Fruit fly (Drosophila melanogaster) whole organism, embryonic: Measurements from ENCODE around the gene Unc-115a.
A peak's percentile ranks its signal among the peaks of the same experiment; 100 is the strongest.

Source experiments
- Bteb2 ChIP-seq: fragments of 200-800 bp; sonication (Bioruptor generic); optimal IDR thresholded peaks from 2 replicates; lab custom pipeline; 2016; ENCODE audit warnings: missing biosample characterization, missing genetic modification characterization
- CG12071 ChIP-seq: fragments of 200-800 bp; sonication (Bioruptor generic); optimal IDR thresholded peaks from 3 replicates; lab custom pipeline; 2018; ENCODE audit warnings: missing biosample characterization, mild to moderate bottlenecking, missing genetic modification characterization
- CG12236 ChIP-seq: fragments of 200-800 bp; sonication (Bioruptor generic); optimal IDR thresholded peaks from 2 replicates; lab custom pipeline; 2016; ENCODE audit warnings: missing biosample characterization, missing genetic modification characterization
- CG1233 ChIP-seq: fragments of 200-800 bp; sonication (Bioruptor generic); optimal IDR thresholded peaks from 4 replicates; lab custom pipeline; 2018; ENCODE audit warnings: missing biosample characterization, mild to moderate bottlenecking, missing genetic modification characterization
- CG13287 ChIP-seq: fragments of 200-800 bp; sonication (Bioruptor generic); IDR thresholded peaks from 2 replicates; pipeline ENCODE4 v1.3.6; 2022; ENCODE audit warnings: missing biosample characterization, missing genetic modification characterization; ENCODE audit not compliant: partially characterized antibody
- CG13894 ChIP-seq: fragments of 200-800 bp; sonication (Bioruptor generic); optimal IDR thresholded peaks from 3 replicates; lab custom pipeline; 2018; ENCODE audit warnings: missing biosample characterization, mild to moderate bottlenecking, missing genetic modification characterization, moderate library complexity
- CG1602 ChIP-seq: fragments of 200-800 bp; sonication (Bioruptor generic); optimal IDR thresholded peaks from 3 replicates; lab custom pipeline; 2016; ENCODE audit warnings: missing biosample characterization, missing genetic modification characterization
- CG16813 ChIP-seq: fragments of 200-800 bp; sonication (Bioruptor generic); IDR thresholded peaks from 3 replicates; pipeline ENCODE4 v1.3.6; 2022; ENCODE audit warnings: missing biosample characterization, missing genetic modification characterization; ENCODE audit not compliant: partially characterized antibody
- CG1832 ChIP-seq: fragments of 200-800 bp; sonication (Bioruptor generic); optimal IDR thresholded peaks from 2 replicates; lab custom pipeline; 2017; ENCODE audit warnings: missing biosample characterization, mild to moderate bottlenecking, missing genetic modification characterization, inconsistent platforms
- CG2202 ChIP-seq: fragments of 200-800 bp; sonication (Bioruptor generic); optimal IDR thresholded peaks from 2 replicates; lab custom pipeline; 2018; ENCODE audit warnings: missing biosample characterization, mild to moderate bottlenecking, missing genetic modification characterization
- CG30431 ChIP-seq: fragments of 200-800 bp; sonication (Bioruptor generic); optimal IDR thresholded peaks from 2 replicates; lab custom pipeline; 2017; ENCODE audit warnings: missing biosample characterization, missing genetic modification characterization
- CG3281 ChIP-seq: fragments of 200-800 bp; sonication (Bioruptor generic); optimal IDR thresholded peaks from 3 replicates; lab custom pipeline; 2017; ENCODE audit warnings: missing biosample characterization, mild to moderate bottlenecking, missing genetic modification characterization
- CG34422 ChIP-seq: fragments of 200-800 bp; sonication (Bioruptor generic); IDR thresholded peaks from 3 replicates; pipeline ENCODE4 v1.3.6; 2022; ENCODE audit warnings: missing biosample characterization, missing genetic modification characterization
- CG4328 ChIP-seq: fragments of 200-800 bp; sonication (Bioruptor generic); optimal IDR thresholded peaks from 3 replicates; lab custom pipeline; 2017; ENCODE audit warnings: missing biosample characterization, missing genetic modification reagents, missing genetic modification characterization
- CG4854 ChIP-seq: fragments of 200-800 bp; sonication (Bioruptor generic); optimal IDR thresholded peaks from 2 replicates; lab custom pipeline; 2016; ENCODE audit warnings: missing biosample characterization, missing genetic modification characterization, inconsistent platforms
- CG6765 ChIP-seq: fragments of 200-800 bp; sonication (Bioruptor generic); optimal IDR thresholded peaks from 3 replicates; lab custom pipeline; 2017; ENCODE audit warnings: missing biosample characterization, mild to moderate bottlenecking, missing genetic modification characterization
- CG7372 ChIP-seq: fragments of 200-800 bp; sonication (Bioruptor generic); IDR thresholded peaks from 2 replicates; pipeline ENCODE4 v1.3.6; 2022; ENCODE audit warnings: missing biosample characterization, missing genetic modification characterization
- CG9215 ChIP-seq: fragments of 200-800 bp; sonication (Bioruptor generic); IDR thresholded peaks from 2 replicates; pipeline ENCODE4 v1.3.6; 2022; ENCODE audit warnings: missing biosample characterization, missing genetic modification characterization
- CHES-1-like ChIP-seq: fragments of 200-800 bp; sonication (Bioruptor generic); optimal IDR thresholded peaks from 2 replicates; lab custom pipeline; 2016; ENCODE audit warnings: missing biosample characterization, missing genetic modification characterization
- Chrac-16 ChIP-seq: fragments of 200-800 bp; sonication (Bioruptor generic); optimal IDR thresholded peaks from 3 replicates; lab custom pipeline; 2016; ENCODE audit warnings: missing biosample characterization, missing genetic modification characterization
- Dref ChIP-seq: fragments of 200-800 bp; sonication (Bioruptor generic); IDR thresholded peaks from 2 replicates; pipeline ENCODE4 v1.3.6; 2022; ENCODE audit warnings: missing biosample characterization, missing genetic modification characterization
- Ets97D ChIP-seq: fragments of 200-800 bp; sonication (Bioruptor generic); optimal IDR thresholded peaks from 3 replicates; lab custom pipeline; 2016; ENCODE audit warnings: missing biosample characterization, missing genetic modification characterization
- Hand ChIP-seq: fragments of 200-800 bp; sonication (Bioruptor generic); optimal IDR thresholded peaks from 2 replicates; lab custom pipeline; 2017; ENCODE audit warnings: mild to moderate bottlenecking, missing biosample characterization, missing genetic modification reagents, missing genetic modification characterization
- HmgZ ChIP-seq: fragments of 200-800 bp; sonication (Bioruptor generic); optimal IDR thresholded peaks from 2 replicates; lab custom pipeline; 2018; ENCODE audit warnings: missing biosample characterization, mild to moderate bottlenecking, missing genetic modification characterization
- Hr3 ChIP-seq: fragments of 200-800 bp; sonication (Bioruptor generic); optimal IDR thresholded peaks from 3 replicates; lab custom pipeline; 2016; ENCODE audit warnings: missing biosample characterization, missing genetic modification characterization
- Mad ChIP-seq: fragments of 200-800 bp; sonication (Bioruptor generic); optimal IDR thresholded peaks from 2 replicates; lab custom pipeline; 2016; ENCODE audit warnings: missing biosample characterization, missing genetic modification characterization
- Med ChIP-seq: fragments of 200-800 bp; sonication (Bioruptor generic); peaks from one replicate; lab custom pipeline; 2016; ENCODE audit warnings: missing biosample characterization, missing genetic modification characterization, mild to moderate bottlenecking, inconsistent platforms, moderate library complexity
- NFAT ChIP-seq: fragments of 200-800 bp; sonication (Bioruptor generic); IDR thresholded peaks from 2 replicates; pipeline ENCODE4 v1.3.6; 2022; ENCODE audit warnings: missing biosample characterization, missing genetic modification characterization
- Sin3A ChIP-seq: fragments of >200 bp; optimal IDR thresholded peaks from 2 replicates; lab custom pipeline; 2018
- cad ChIP-seq: fragments of >200 bp; optimal IDR thresholded peaks from 2 replicates; lab custom pipeline; 2017; ENCODE audit warnings: missing biosample characterization, missing genetic modification characterization
- cwo ChIP-seq: fragments of 200-800 bp; sonication (Bioruptor generic); optimal IDR thresholded peaks from 3 replicates; lab custom pipeline; 2017; ENCODE audit warnings: missing biosample characterization, missing genetic modification characterization, mild to moderate bottlenecking, moderate library complexity, missing genetic modification reagents
- danr ChIP-seq: fragments of 200-800 bp; sonication (Bioruptor generic); IDR thresholded peaks from 2 replicates; pipeline ENCODE4 v1.3.6; 2022; ENCODE audit warnings: missing biosample characterization, missing genetic modification characterization
- dm ChIP-seq: fragments of 200-800 bp; sonication (Bioruptor generic); optimal IDR thresholded peaks from 3 replicates; lab custom pipeline; 2016; ENCODE audit warnings: missing biosample characterization, missing genetic modification characterization
- eve ChIP-seq, 2 experiments: fragments of >200 bp; optimal IDR thresholded peaks; 2 replicates each; lab custom pipeline; 2017; ENCODE audit warnings: missing biosample characterization in 2 of 2, missing genetic modification characterization in 2 of 2
- fd102C ChIP-seq: fragments of 200-800 bp; sonication (Bioruptor generic); optimal IDR thresholded peaks from 2 replicates; lab custom pipeline; 2018; ENCODE audit warnings: missing biosample characterization, mild to moderate bottlenecking, missing genetic modification characterization, moderate library complexity
- gcm2 ChIP-seq: fragments of 200-800 bp; sonication (Bioruptor generic); optimal IDR thresholded peaks from 2 replicates; lab custom pipeline; 2016; ENCODE audit warnings: missing biosample characterization, missing genetic modification characterization
- gsb-n ChIP-seq: fragments of 200-800 bp; sonication (Bioruptor generic); optimal IDR thresholded peaks from 3 replicates; lab custom pipeline; 2018; ENCODE audit warnings: missing biosample characterization, mild to moderate bottlenecking, missing genetic modification characterization
- insv ChIP-seq, 2 experiments: fragments of 200-800 bp; sonication (Bioruptor generic); optimal IDR thresholded peaks; 3 replicates each; lab custom pipeline; 2016 to 2018; ENCODE audit warnings: missing biosample characterization in 2 of 2, missing genetic modification characterization in 2 of 2
- inv ChIP-seq: fragments of 200-800 bp; sonication (Bioruptor generic); IDR thresholded peaks from 2 replicates; pipeline ENCODE4 v1.3.6; 2022; ENCODE audit warnings: missing biosample characterization, missing genetic modification characterization; ENCODE audit not compliant: partially characterized antibody
- knrl ChIP-seq: fragments of 200-800 bp; sonication (Bioruptor generic); IDR thresholded peaks from 3 replicates; pipeline ENCODE4 v1.3.6; 2022; ENCODE audit warnings: missing biosample characterization, missing genetic modification characterization; ENCODE audit not compliant: partially characterized antibody
- nerfin-1 ChIP-seq: fragments of 200-800 bp; sonication (Bioruptor generic); optimal IDR thresholded peaks from 3 replicates; lab custom pipeline; 2019; ENCODE audit warnings: missing biosample characterization, mild to moderate bottlenecking, missing genetic modification characterization, moderate library complexity
- nerfin-2 ChIP-seq: fragments of 200-800 bp; sonication (Bioruptor generic); IDR thresholded peaks from 2 replicates; pipeline ENCODE4 v1.3.6; 2022; ENCODE audit warnings: missing biosample characterization, missing genetic modification characterization; ENCODE audit not compliant: partially characterized antibody
- onecut ChIP-seq: fragments of 200-800 bp; sonication (Bioruptor generic); IDR thresholded peaks from 2 replicates; pipeline ENCODE4 v1.3.6; 2022; ENCODE audit warnings: missing biosample characterization, missing genetic modification characterization
- pzg ChIP-seq: fragments of 200-800 bp; sonication (Bioruptor generic); optimal IDR thresholded peaks from 3 replicates; lab custom pipeline; 2018; ENCODE audit warnings: missing biosample characterization, mild to moderate bottlenecking, missing genetic modification characterization, moderate library complexity
- shn ChIP-seq: fragments of 200-800 bp; sonication (Bioruptor generic); optimal IDR thresholded peaks from 3 replicates; lab custom pipeline; 2016; ENCODE audit warnings: missing biosample characterization, missing genetic modification characterization
- slou ChIP-seq: fragments of 200-800 bp; sonication (Bioruptor generic); optimal IDR thresholded peaks from 3 replicates; lab custom pipeline; 2016; ENCODE audit warnings: missing biosample characterization, missing genetic modification characterization
- toy ChIP-seq: fragments of 200-800 bp; sonication (Bioruptor generic); IDR thresholded peaks from 2 replicates; pipeline ENCODE4 v1.3.6; 2022; ENCODE audit warnings: missing biosample characterization, missing genetic modification characterization
- trem ChIP-seq: fragments of 200-800 bp; optimal IDR thresholded peaks from 3 replicates; lab custom pipeline; 2019; ENCODE audit warnings: missing biosample characterization, mild to moderate bottlenecking, missing genetic modification characterization, moderate library complexity
- unpg ChIP-seq: fragments of 200-800 bp; sonication (Bioruptor generic); optimal IDR thresholded peaks from 3 replicates; lab custom pipeline; 2018; ENCODE audit warnings: missing biosample characterization, mild to moderate bottlenecking, missing genetic modification characterization, moderate library complexity
- z ChIP-seq: fragments of 200-800 bp; sonication (Bioruptor generic); IDR thresholded peaks from 3 replicates; pipeline ENCODE4 v1.3.6; 2022; ENCODE audit warnings: missing biosample characterization, missing genetic modification characterization

Gene Unc-115a

DNA sequence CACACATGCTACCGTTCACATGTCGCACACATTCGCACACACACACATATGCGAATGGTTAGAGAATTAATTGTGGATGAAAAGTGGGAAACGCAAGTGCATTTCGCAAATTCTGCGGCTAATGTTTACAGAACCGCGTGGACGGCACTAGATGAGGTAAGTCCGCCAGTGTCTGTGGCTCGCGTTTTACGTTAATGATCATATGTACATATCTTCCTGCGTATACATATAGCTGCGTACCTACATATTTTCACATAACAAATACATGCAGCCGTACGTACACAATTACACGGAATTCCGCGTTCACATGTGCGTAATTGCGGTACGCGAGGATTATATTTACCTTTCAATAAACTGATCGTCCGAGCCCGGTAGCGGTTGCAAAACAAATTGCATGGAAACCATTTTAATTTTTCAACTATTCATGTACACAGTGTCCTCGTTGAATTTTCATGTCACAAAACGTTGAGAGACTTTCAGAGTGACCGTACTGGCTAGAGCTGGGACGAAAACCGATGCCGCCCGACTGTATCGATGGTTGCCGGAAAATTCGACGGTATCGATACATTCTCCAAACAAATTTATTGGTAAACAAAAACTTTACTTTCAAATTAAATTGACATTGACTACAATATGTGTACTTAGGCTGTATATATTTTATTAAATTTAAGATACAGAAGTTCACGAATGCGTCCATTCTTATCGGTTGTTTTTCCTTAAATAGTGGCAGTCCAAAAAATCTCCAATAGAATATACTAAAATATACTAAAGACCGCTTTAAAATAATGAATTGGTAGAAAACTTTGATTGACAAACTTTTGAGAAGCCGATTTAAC is 20.1 kb upstream of the Unc-115a start, which contains the start of gene hyd (continued):
- TF ChIP-seq pzg (GFP tag; lab: Kevin White, UChicago) (peak; percentile 83), Sin3A (lab: Kevin White, UChicago) (peak; percentile 70), CG1832 (GFP tag; lab: Kevin White, UChicago) (no peak), Hand (no peak), Med (peak; percentile 77), slou (GFP tag; lab: Kevin White, UChicago) (no peak), CG4328 (GFP tag; lab: Kevin White, UChicago) (no peak), shn (no peak), trem (tag; lab: Kevin White, UChicago) (peak; percentile 97), inv (GFP tag; lab: Robert Waterston, UW) (peak; percentile 79), toy (GFP tag; lab: Robert Waterston, UW) (no peak), onecut (no peak), dm (GFP tag; lab: Kevin White, UChicago) (peak; percentile 15), CG2202 (tag; lab: Kevin White, UChicago) (no peak), CG13287 (peak; percentile 87), gcm2 (GFP tag; lab: Kevin White, UChicago) (no peak), CG13894 (tag; lab: Kevin White, UChicago) (no peak), z (GFP tag; lab: Robert Waterston, UW) (no peak), CG1602 (no peak), CG16813 (peak; percentile 87), danr (GFP tag; lab: Robert Waterston, UW) (no peak), NFAT (no peak), CG30431 (no peak), Hr3 (no peak), gsb-n (tag; lab: Kevin White, UChicago) (no peak), CG4854 (GFP tag; lab: Kevin White, UChicago) (no peak), Dref (peak; percentile 89), Mad (GFP tag; lab: Kevin White, UChicago) (no peak), eve (GFP tag; optimal IDR thresholded peaks at IDR 0.05; lab: Kevin White, UChicago) (no peak), unpg (GFP tag; lab: Kevin White, UChicago) (no peak), nerfin-2 (peak; percentile 61; the same call in 1 of the 2 replicates), CG3281 (GFP tag; lab: Kevin White, UChicago) (no peak), cwo (GFP tag; lab: Kevin White, UChicago) (no peak), CG34422 (GFP tag; lab: Robert Waterston, UW) (peak; percentile 71; the same call in 1 of the 3 replicates), CG6765 (GFP tag; lab: Kevin White, UChicago) (no peak), insv (GFP tag; optimal IDR thresholded peaks at IDR 0.05; lab: Kevin White, UChicago) (peak in 1 of 2 experiments; percentile 14), fd102C (no peak), CG1233 (GFP tag; lab: Kevin White, UChicago) (no peak), HmgZ (tag; lab: Kevin White, UChicago) (peak; percentile 28), CG12236 (GFP tag; lab: Kevin White, UChicago) (no peak), CG9215 (no peak), Bteb2 (GFP tag; lab: Kevin White, UChicago) (no peak), knrl (GFP tag; lab: Robert Waterston, UW) (peak; percentile 84), CG7372 (GFP tag; lab: Robert Waterston, UW) (no peak), nerfin-1 (tag; lab: Kevin White, UChicago) (peak; percentile 89), cad (GFP tag; lab: Kevin White, UChicago) (no peak), CG12071 (no peak), Chrac-16 (GFP tag; lab: Kevin White, UChicago) (no peak), Ets97D (GFP tag; lab: Kevin White, UChicago) (peak; percentile 51), CHES-1-like (GFP tag; lab: Kevin White, UChicago) (no peak)
